Fruit fly (Drosophila melanogaster): ENCODE measurements around the gene TrpRS-m.
"Not testable (repeated sequence)": the region's sequence is repeated elsewhere in the genome, so short reads cannot be mapped to it uniquely, and the experiment has no call there.

TrpRS-m gene

DNA sequence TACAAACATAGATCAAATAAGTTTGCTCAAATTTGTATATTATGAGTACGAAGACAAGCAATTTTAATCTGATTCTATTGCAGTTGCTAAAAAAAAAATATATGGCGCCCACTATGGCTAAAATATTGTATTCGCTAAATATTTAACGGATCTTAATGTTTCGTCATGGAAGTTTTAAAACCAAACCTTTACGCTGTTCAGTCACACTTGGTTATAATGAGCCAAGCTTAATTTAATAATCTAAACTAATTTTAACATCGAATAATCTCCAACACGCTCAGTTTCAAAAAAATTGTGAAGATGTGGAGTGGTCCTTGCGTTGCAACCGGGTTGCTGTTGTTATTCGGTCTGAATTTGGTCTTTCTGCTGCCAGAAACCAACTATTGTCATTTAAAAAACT, 8.6 kb downstream of the TrpRS-m start, which contains the start of gene CG34002:
CG34002 (plus strand) TSS at position 301 of the 400 bp plus-strand sequence.
- TF ChIP-seq Mnt, toe, CG5204 (GFP tag; optimal IDR thresholded peaks at IDR 0.05): not testable (repeated sequence)

DNA sequence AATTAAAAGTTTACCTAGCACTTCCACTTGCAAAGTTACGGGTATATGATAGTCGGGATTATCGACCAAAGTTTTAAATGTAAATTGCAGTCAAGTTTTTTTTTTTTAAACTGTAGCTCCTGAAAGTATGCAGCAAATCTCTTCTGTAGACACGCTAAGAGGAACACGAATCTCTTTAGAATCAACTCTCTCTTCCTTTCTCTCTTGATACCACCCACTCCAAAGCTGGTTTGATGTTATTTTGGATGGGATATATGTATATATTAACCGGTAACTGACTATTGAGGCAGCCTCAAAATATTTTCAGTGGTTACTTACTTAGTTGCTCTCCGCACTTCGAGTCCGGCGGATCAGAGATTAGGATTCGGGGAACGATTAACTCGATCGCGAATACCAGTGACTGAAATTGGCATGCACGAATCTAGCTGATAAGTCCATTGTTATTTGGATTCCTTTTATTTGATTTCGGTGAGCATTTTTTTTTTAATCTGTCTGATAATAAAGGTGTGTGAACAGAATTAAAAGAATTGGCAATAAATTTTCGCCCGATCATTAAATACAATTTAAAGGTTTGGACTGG, 29.3 kb downstream of the TrpRS-m start, which contains the start of gene CG7408:
CG7408 (plus strand) TSS at position 316 of the 580 bp plus-strand sequence.
- TF ChIP-seq CG1620 (GFP tag; optimal IDR thresholded peaks at IDR 0.05) (no peak), CG33017 (tag; optimal IDR thresholded peaks at IDR 0.05) (no peak), kay (GFP tag; ENCODE audit: borderline replicate concordance) (peak; percentile 80), Mnt (GFP tag; optimal IDR thresholded peaks at IDR 0.05) (peak; percentile 11), cic (GFP tag; optimal IDR thresholded peaks at IDR 0.05) (no peak), CG12768 (GFP tag; optimal IDR thresholded peaks at IDR 0.05) (peak; percentile 13), ovo (GFP tag; optimal IDR thresholded peaks at IDR 0.05) (peak; percentile 19)

DNA sequence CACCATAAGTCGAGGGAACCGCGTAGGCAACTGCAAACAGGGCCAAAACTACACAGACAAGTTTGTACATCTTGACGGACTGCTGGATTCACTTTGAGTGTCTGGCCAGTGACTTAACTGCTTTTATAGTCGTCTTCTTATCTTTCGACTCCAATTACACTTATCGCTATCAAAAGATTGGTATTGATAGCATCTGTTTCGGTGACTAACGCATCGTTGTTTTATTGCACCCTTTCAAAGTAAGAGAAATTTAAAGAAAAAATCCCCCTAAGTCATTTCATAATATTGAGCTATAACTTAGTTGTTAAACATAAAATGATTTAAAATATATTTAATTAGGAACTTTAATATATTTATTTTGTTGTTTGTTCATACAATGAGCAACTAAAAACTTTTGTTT, 34.7 kb downstream of the TrpRS-m start, which contains the start of gene CG5506:
CG5506 (minus strand) TSS at position 101 of the 400 bp plus-strand sequence.
- TF ChIP-seq CG1620 (GFP tag; optimal IDR thresholded peaks at IDR 0.05) (no peak), cnc (optimal IDR thresholded peaks at IDR 0.05) (no peak), CG33017 (tag; optimal IDR thresholded peaks at IDR 0.05) (no peak), CG11617 (GFP tag; optimal IDR thresholded peaks at IDR 0.05) (no peak), Crg-1 (GFP tag; optimal IDR thresholded peaks at IDR 0.05) (no peak), CG12768 (GFP tag; optimal IDR thresholded peaks at IDR 0.05) (no peak), cic (GFP tag; optimal IDR thresholded peaks at IDR 0.05) (no peak), kay (GFP tag; ENCODE audit: borderline replicate concordance) (no peak), toe (GFP tag; optimal IDR thresholded peaks at IDR 0.05) (no peak), CG7101 (tag; optimal IDR thresholded peaks at IDR 0.05) (no peak), ovo (GFP tag; optimal IDR thresholded peaks at IDR 0.05) (no peak), CG14711 (tag; optimal IDR thresholded peaks at IDR 0.05) (no peak), CG7045 (GFP tag; optimal IDR thresholded peaks at IDR 0.05) (no peak), Hr96 (GFP tag; optimal IDR thresholded peaks at IDR 0.05) (no peak)

DNA sequence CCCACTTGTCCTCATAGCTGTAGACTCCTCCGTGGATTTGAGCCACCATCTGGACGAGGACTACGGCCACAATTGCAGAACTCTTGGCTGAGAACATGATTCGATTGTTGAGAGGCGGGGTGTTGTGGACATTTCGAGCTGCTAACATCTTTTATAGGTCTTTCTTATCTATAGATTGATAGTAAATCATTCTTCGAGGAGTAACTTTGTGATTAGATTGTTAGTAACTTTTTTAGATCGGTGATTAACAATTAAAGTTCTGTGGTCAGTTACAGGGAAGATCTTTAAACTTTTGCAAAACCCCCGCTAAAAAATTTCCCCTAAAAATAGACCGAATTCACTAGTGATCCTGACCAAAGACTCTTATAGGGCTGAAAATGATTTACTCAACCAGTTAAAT, 37.0 kb downstream of the TrpRS-m start, which contains the start of gene CG16775:
CG16775 (minus strand) TSS at position 101 of the 400 bp plus-strand sequence.
- TF ChIP-seq CG1620 (GFP tag; optimal IDR thresholded peaks at IDR 0.05), result no peak
- TF ChIP-seq toe (GFP tag; optimal IDR thresholded peaks at IDR 0.05), result no peak
- TF ChIP-seq ovo (GFP tag; optimal IDR thresholded peaks at IDR 0.05), result no peak
- no peak for TF ChIP-seq CG7101 (tag; optimal IDR thresholded peaks at IDR 0.05)
- no peak for TF ChIP-seq Mnt (GFP tag; optimal IDR thresholded peaks at IDR 0.05)
- no peak for TF ChIP-seq CG33017 (tag; optimal IDR thresholded peaks at IDR 0.05)
- TF ChIP-seq cic (GFP tag; optimal IDR thresholded peaks at IDR 0.05), result no peak
- TF ChIP-seq CG5204 (GFP tag; optimal IDR thresholded peaks at IDR 0.05), result no peak
- no peak for TF ChIP-seq cnc (optimal IDR thresholded peaks at IDR 0.05)
- TF ChIP-seq CG14711 (tag; optimal IDR thresholded peaks at IDR 0.05), result no peak
- no peak for TF ChIP-seq tj (GFP tag; optimal IDR thresholded peaks at IDR 0.05)
- no peak for TF ChIP-seq CG12768 (GFP tag; optimal IDR thresholded peaks at IDR 0.05)
- TF ChIP-seq Hr96 (GFP tag; optimal IDR thresholded peaks at IDR 0.05), result no peak
- TF ChIP-seq Crg-1 (GFP tag; optimal IDR thresholded peaks at IDR 0.05), result no peak

DNA sequence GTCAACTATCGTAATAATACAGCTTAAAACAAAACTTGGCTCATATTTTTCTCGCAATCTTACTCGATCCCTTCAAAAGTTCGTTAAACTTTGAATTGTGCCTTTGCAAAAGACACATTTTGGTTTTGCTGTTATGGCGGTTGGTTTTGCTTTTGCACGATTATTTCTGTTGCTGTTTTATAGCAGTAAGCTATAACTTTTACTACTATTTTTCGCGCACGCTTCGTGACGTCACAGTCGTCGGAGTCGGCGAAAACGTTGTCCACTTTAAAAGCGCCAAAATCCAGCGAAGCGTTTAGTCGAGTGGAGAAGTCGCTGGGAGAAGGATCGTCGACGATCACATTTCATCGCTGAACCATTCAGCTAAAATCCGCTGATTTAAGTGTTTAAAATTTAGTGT, 37.9 kb downstream of the TrpRS-m start, which contains the start of gene CG7402:
CG7402 (plus strand) TSS at position 313 of the 400 bp plus-strand sequence.
- TF ChIP-seq CG7101 (tag; optimal IDR thresholded peaks at IDR 0.05), result no peak
- TF ChIP-seq ovo (GFP tag; optimal IDR thresholded peaks at IDR 0.05), result no peak
- no peak for TF ChIP-seq CG14711 (tag; optimal IDR thresholded peaks at IDR 0.05)
- no peak for TF ChIP-seq Clk (GFP tag; optimal IDR thresholded peaks at IDR 0.05)
- no peak for TF ChIP-seq CG1620 (GFP tag; optimal IDR thresholded peaks at IDR 0.05)
- TF ChIP-seq CG5204 (GFP tag; optimal IDR thresholded peaks at IDR 0.05), result no peak

DNA sequence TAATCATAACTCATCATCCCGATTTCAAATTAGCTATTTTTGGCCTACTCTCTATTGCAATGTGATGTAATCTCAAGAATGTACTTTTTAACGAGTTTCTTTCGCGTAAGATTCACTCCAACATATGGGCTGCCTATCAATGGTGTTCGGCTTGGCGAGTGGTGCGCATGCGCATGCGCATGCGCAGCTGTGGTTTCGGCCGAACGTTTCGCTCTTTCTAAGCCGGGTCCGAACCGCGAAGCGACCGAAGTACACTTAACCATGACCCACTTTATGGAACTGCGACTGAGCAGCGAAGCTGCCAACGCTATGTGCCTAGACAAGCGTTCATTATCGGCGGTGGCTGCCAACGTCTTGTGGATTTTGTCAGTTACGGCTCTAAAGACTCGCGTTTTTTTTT, 44.1 kb downstream of the TrpRS-m start:
- no peak for TF ChIP-seq CG7045 (GFP tag; optimal IDR thresholded peaks at IDR 0.05)
- no peak for TF ChIP-seq pad (GFP tag; optimal IDR thresholded peaks at IDR 0.05)
- no peak for TF ChIP-seq CG1620 (GFP tag; optimal IDR thresholded peaks at IDR 0.05)
- no peak for TF ChIP-seq toe (GFP tag; optimal IDR thresholded peaks at IDR 0.05)
- TF ChIP-seq cic (GFP tag; optimal IDR thresholded peaks at IDR 0.05), result no peak
- no peak for TF ChIP-seq CG5204 (GFP tag; optimal IDR thresholded peaks at IDR 0.05)
- TF ChIP-seq Mnt (GFP tag; optimal IDR thresholded peaks at IDR 0.05), result no peak
- TF ChIP-seq tj (GFP tag; optimal IDR thresholded peaks at IDR 0.05), result no peak
- no peak for TF ChIP-seq cnc (optimal IDR thresholded peaks at IDR 0.05)
- TF ChIP-seq CG33017 (tag; optimal IDR thresholded peaks at IDR 0.05), result no peak
- no peak for TF ChIP-seq CG11617 (GFP tag; optimal IDR thresholded peaks at IDR 0.05)
- TF ChIP-seq Crg-1 (GFP tag; optimal IDR thresholded peaks at IDR 0.05), result no peak
- TF ChIP-seq Clk (GFP tag; optimal IDR thresholded peaks at IDR 0.05), result no peak
- no peak for TF ChIP-seq CG7101 (tag; optimal IDR thresholded peaks at IDR 0.05)

DNA sequence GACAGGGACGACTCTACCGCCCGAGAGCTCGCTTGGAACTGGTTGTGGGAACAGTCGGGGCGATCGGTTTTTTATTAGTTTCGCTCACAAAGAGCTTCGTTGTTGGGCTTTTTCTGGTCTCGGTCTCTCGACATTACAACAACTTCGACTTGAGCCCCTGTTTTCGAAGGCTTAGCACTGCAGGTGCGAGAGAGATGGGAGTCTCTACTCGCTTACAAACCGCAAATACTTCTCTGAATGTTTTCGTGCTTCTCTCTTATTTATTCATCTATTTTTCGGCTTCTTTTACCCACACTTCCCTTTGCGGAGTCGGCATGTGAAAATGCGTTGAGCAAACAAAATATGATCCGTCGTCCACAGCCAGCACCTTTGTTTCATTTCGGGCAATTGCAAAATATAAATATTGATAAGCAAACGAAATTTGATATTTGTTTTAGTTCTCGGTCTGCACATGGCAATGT, 46.3 kb downstream of the TrpRS-m start, which contains the start of gene Tsp74F:
Tsp74F (minus strand) TSS at position 48 of the 461 bp plus-strand sequence.
- TF ChIP-seq pad (GFP tag; optimal IDR thresholded peaks at IDR 0.05), result peak; percentile 94
- TF ChIP-seq CG12768 (GFP tag; optimal IDR thresholded peaks at IDR 0.05), result no peak
- TF ChIP-seq tj (GFP tag; optimal IDR thresholded peaks at IDR 0.05), result peak; percentile 99

All from whole organism, adult.